Fruit fly (Drosophila melanogaster) whole organism, embryonic: ENCODE data around the gene nmdyn-D6.

Experiments used
- ATbp ChIP-seq: fragments of 200-800 bp; sonication (Bioruptor generic); optimal IDR thresholded peaks from 2 replicates; lab custom pipeline; 2017; ENCODE audit warnings: missing biosample characterization, mild to moderate bottlenecking, missing genetic modification characterization, missing genetic modification reagents
- Atf6 ChIP-seq: fragments of 200-800 bp; sonication (Bioruptor generic); IDR thresholded peaks from 2 replicates; pipeline ENCODE4 v1.3.6; 2022; ENCODE audit warnings: missing biosample characterization, missing genetic modification characterization
- Bteb2 ChIP-seq: fragments of 200-800 bp; sonication (Bioruptor generic); optimal IDR thresholded peaks from 2 replicates; lab custom pipeline; 2016; ENCODE audit warnings: missing biosample characterization, missing genetic modification characterization
- CG10959 ChIP-seq: fragments of 200-800 bp; sonication (Bioruptor generic); IDR thresholded peaks from 2 replicates; pipeline ENCODE4 v1.3.6; 2022; ENCODE audit warnings: missing biosample characterization, missing genetic modification characterization
- CG14667 ChIP-seq: fragments of 200-800 bp; sonication (Bioruptor generic); IDR thresholded peaks from 2 replicates; pipeline ENCODE4 v1.3.6; 2022; ENCODE audit warnings: missing biosample characterization, missing genetic modification characterization
- CG17186 ChIP-seq: fragments of 200-800 bp; sonication (Bioruptor generic); optimal IDR thresholded peaks from 3 replicates; lab custom pipeline; 2017; ENCODE audit warnings: missing biosample characterization, missing genetic modification reagents, missing genetic modification characterization
- CG17612 ChIP-seq: fragments of 200-800 bp; sonication (Bioruptor generic); IDR thresholded peaks from 2 replicates; pipeline ENCODE4 v1.3.6; 2022; ENCODE audit warnings: missing biosample characterization, missing genetic modification characterization
- CG1832 ChIP-seq: fragments of 200-800 bp; sonication (Bioruptor generic); optimal IDR thresholded peaks from 2 replicates; lab custom pipeline; 2017; ENCODE audit warnings: missing biosample characterization, mild to moderate bottlenecking, missing genetic modification characterization, inconsistent platforms
- CG18599 ChIP-seq: fragments of 200-800 bp; sonication (Bioruptor generic); optimal IDR thresholded peaks from 3 replicates; lab custom pipeline; 2017; ENCODE audit warnings: missing biosample characterization, missing genetic modification characterization, mild to moderate bottlenecking, moderate library complexity, missing genetic modification reagents
- CG18619 ChIP-seq: fragments of 200-800 bp; sonication (Bioruptor generic); optimal IDR thresholded peaks from 3 replicates; lab custom pipeline; 2017; ENCODE audit warnings: missing biosample characterization, mild to moderate bottlenecking, missing genetic modification characterization
- CG2199 ChIP-seq: fragments of 200-800 bp; sonication (Bioruptor generic); IDR thresholded peaks from 3 replicates; pipeline ENCODE4 v1.3.6; 2022; ENCODE audit warnings: missing biosample characterization, missing genetic modification characterization
- CG30020 ChIP-seq: fragments of 200-800 bp; optimal IDR thresholded peaks from 2 replicates; lab custom pipeline; 2019; ENCODE audit warnings: missing biosample characterization, mild to moderate bottlenecking, missing genetic modification characterization, moderate library complexity
- CG3163 ChIP-seq: fragments of 200-800 bp; sonication (Bioruptor generic); optimal IDR thresholded peaks from 3 replicates; lab custom pipeline; 2016; ENCODE audit warnings: missing biosample characterization, missing genetic modification characterization
- CG32767 ChIP-seq: fragments of 200-800 bp; sonication (Bioruptor generic); IDR thresholded peaks from 2 replicates; pipeline ENCODE4 v1.3.6; 2022; ENCODE audit warnings: missing biosample characterization, missing genetic modification characterization
- CG3995 ChIP-seq: fragments of 200-800 bp; sonication (Bioruptor generic); optimal IDR thresholded peaks from 3 replicates; lab custom pipeline; 2016; ENCODE audit warnings: missing biosample characterization, missing genetic modification characterization
- CG42726 ChIP-seq: fragments of 200-800 bp; sonication (Bioruptor generic); IDR thresholded peaks from 2 replicates; pipeline ENCODE4 v1.3.6; 2022; ENCODE audit warnings: missing biosample characterization, missing genetic modification characterization; ENCODE audit not compliant: partially characterized antibody
- CG4360 ChIP-seq: fragments of 200-800 bp; sonication (Bioruptor generic); IDR thresholded peaks from 2 replicates; pipeline ENCODE4 v1.3.6; 2022; ENCODE audit warnings: missing biosample characterization, missing genetic modification characterization
- CG4404 ChIP-seq: fragments of 200-800 bp; sonication (Bioruptor generic); IDR thresholded peaks from 2 replicates; pipeline ENCODE4 v1.3.6; 2022; ENCODE audit warnings: missing biosample characterization, missing genetic modification characterization
- CG6654 ChIP-seq: fragments of 200-800 bp; sonication (Bioruptor generic); optimal IDR thresholded peaks from 2 replicates; lab custom pipeline; 2017; ENCODE audit warnings: missing biosample characterization, mild to moderate bottlenecking, missing genetic modification characterization
- CG8388 ChIP-seq: fragments of 200-800 bp; sonication (Bioruptor generic); optimal IDR thresholded peaks from 2 replicates; lab custom pipeline; 2019; ENCODE audit warnings: missing biosample characterization, mild to moderate bottlenecking, missing genetic modification characterization, moderate library complexity
- CG9817 ChIP-seq: fragments of 200-800 bp; sonication (Bioruptor generic); optimal IDR thresholded peaks from 2 replicates; lab custom pipeline; 2018; ENCODE audit warnings: missing biosample characterization, mild to moderate bottlenecking, missing genetic modification characterization, moderate library complexity
- CTCF ChIP-seq: fragments of 200-800 bp; sonication (Bioruptor generic); optimal IDR thresholded peaks from 2 replicates; lab custom pipeline; 2017; ENCODE audit warnings: missing biosample characterization, mild to moderate bottlenecking, missing genetic modification characterization, moderate library complexity
- D19B ChIP-seq: fragments of 200-800 bp; sonication (Bioruptor generic); optimal IDR thresholded peaks from 2 replicates; lab custom pipeline; 2017; ENCODE audit warnings: missing biosample characterization, mild to moderate bottlenecking, missing genetic modification characterization
- Dad ChIP-seq: fragments of 200-800 bp; sonication (Bioruptor generic); optimal IDR thresholded peaks from 3 replicates; lab custom pipeline; 2016; ENCODE audit warnings: missing biosample characterization, missing genetic modification characterization
- Dip3 ChIP-seq: fragments of 200-800 bp; sonication (Bioruptor generic); optimal IDR thresholded peaks from 3 replicates; lab custom pipeline; 2016; ENCODE audit warnings: missing biosample characterization, missing genetic modification characterization
- Hand ChIP-seq: fragments of 200-800 bp; sonication (Bioruptor generic); optimal IDR thresholded peaks from 2 replicates; lab custom pipeline; 2017; ENCODE audit warnings: mild to moderate bottlenecking, missing biosample characterization, missing genetic modification reagents, missing genetic modification characterization
- Hr3 ChIP-seq: fragments of 200-800 bp; sonication (Bioruptor generic); optimal IDR thresholded peaks from 3 replicates; lab custom pipeline; 2016; ENCODE audit warnings: missing biosample characterization, missing genetic modification characterization
- MBD-R2 ChIP-seq: fragments of 200-800 bp; sonication (Bioruptor generic); IDR thresholded peaks from 2 replicates; pipeline ENCODE4 v1.3.6; 2022; ENCODE audit warnings: missing biosample characterization, missing genetic modification characterization
- MESR4 ChIP-seq: fragments of 200-800 bp; sonication (Bioruptor generic); optimal IDR thresholded peaks from 2 replicates; lab custom pipeline; 2018; ENCODE audit warnings: missing biosample characterization, mild to moderate bottlenecking, missing genetic modification characterization, moderate library complexity
- NC2α ChIP-seq: fragments of 200-800 bp; sonication (Bioruptor generic); optimal IDR thresholded peaks from 2 replicates; lab custom pipeline; 2016; ENCODE audit warnings: missing biosample characterization, missing genetic modification characterization
- Xbp1 ChIP-seq: fragments of 200-800 bp; sonication (Bioruptor generic); optimal IDR thresholded peaks from 3 replicates; lab custom pipeline; 2016; ENCODE audit warnings: missing biosample characterization, mild to moderate bottlenecking, missing genetic modification characterization
- caup ChIP-seq: fragments of 200-800 bp; sonication (Bioruptor generic); optimal IDR thresholded peaks from 3 replicates; lab custom pipeline; 2017; ENCODE audit warnings: missing biosample characterization, mild to moderate bottlenecking, missing genetic modification characterization, moderate library complexity; ENCODE audit not compliant: severe bottlenecking
- croc ChIP-seq: fragments of 200-800 bp; sonication (Bioruptor generic); conservative IDR thresholded peaks from 3 replicates; pipeline ENCODE4 v1.3.6; 2022; ENCODE audit warnings: missing biosample characterization, missing genetic modification characterization
- crp ChIP-seq, 2 experiments: fragments of 200-800 bp; sonication (Bioruptor generic); optimal IDR thresholded peaks; 2 replicates in 1 of 2; 3 replicates in 1 of 2; lab custom pipeline; 2017; ENCODE audit warnings: missing biosample characterization in 2 of 2, missing genetic modification characterization in 2 of 2, mild to moderate bottlenecking in 1 of 2, moderate library complexity in 1 of 2
- disco-r ChIP-seq: fragments of 200-800 bp; sonication (Bioruptor generic); optimal IDR thresholded peaks from 2 replicates; lab custom pipeline; 2016; ENCODE audit warnings: missing biosample characterization, missing genetic modification characterization
- dmrt11E ChIP-seq: fragments of 200-800 bp; sonication (Bioruptor generic); optimal IDR thresholded peaks from 3 replicates; lab custom pipeline; 2018; ENCODE audit warnings: missing biosample characterization, mild to moderate bottlenecking, missing genetic modification characterization, moderate library complexity
- fu2 ChIP-seq: fragments of 200-800 bp; sonication (Bioruptor generic); optimal IDR thresholded peaks from 2 replicates; lab custom pipeline; 2016; ENCODE audit warnings: missing biosample characterization, missing genetic modification characterization
- her ChIP-seq: fragments of 200-800 bp; sonication (Bioruptor generic); optimal IDR thresholded peaks from 2 replicates; lab custom pipeline; 2016; ENCODE audit warnings: missing biosample characterization, missing genetic modification characterization
- mirr ChIP-seq: fragments of 200-800 bp; sonication (Bioruptor generic); optimal IDR thresholded peaks from 3 replicates; lab custom pipeline; 2018; ENCODE audit warnings: missing biosample characterization, mild to moderate bottlenecking, missing genetic modification characterization
- nom ChIP-seq: fragments of 200-800 bp; sonication (Bioruptor generic); optimal IDR thresholded peaks from 2 replicates; lab custom pipeline; 2017; ENCODE audit warnings: missing biosample characterization, missing genetic modification characterization, mild to moderate bottlenecking, moderate library complexity, missing genetic modification reagents
- odd ChIP-seq: fragments of 200-800 bp; sonication (Bioruptor generic); optimal IDR thresholded peaks from 2 replicates; lab custom pipeline; 2017; ENCODE audit warnings: missing biosample characterization, mild to moderate bottlenecking, missing genetic modification characterization
- onecut ChIP-seq: fragments of 200-800 bp; sonication (Bioruptor generic); IDR thresholded peaks from 2 replicates; pipeline ENCODE4 v1.3.6; 2022; ENCODE audit warnings: missing biosample characterization, missing genetic modification characterization
- salm ChIP-seq: fragments of 200-800 bp; sonication (Bioruptor generic); optimal IDR thresholded peaks from 2 replicates; lab custom pipeline; 2018; ENCODE audit warnings: missing biosample characterization, mild to moderate bottlenecking, missing genetic modification characterization
- sens-2 ChIP-seq: fragments of 200-800 bp; sonication (Bioruptor generic); IDR thresholded peaks from 2 replicates; pipeline ENCODE4 v1.3.6; 2022; ENCODE audit warnings: missing biosample characterization, missing genetic modification characterization
- slp2 ChIP-seq: fragments of 200-800 bp; sonication (Bioruptor generic); optimal IDR thresholded peaks from 2 replicates; lab custom pipeline; 2016; ENCODE audit warnings: missing biosample characterization, missing genetic modification characterization
- tll ChIP-seq, 2 experiments: fragments of 200-800 bp in 1 of 2; fragments of >200 bp in 1 of 2; sonication (Bioruptor generic) in 1 of 2; optimal IDR thresholded peaks; 2 replicates each; lab custom pipeline; 2017 to 2019; ENCODE audit warnings: missing biosample characterization in 2 of 2, missing genetic modification characterization in 2 of 2, mild to moderate bottlenecking in 1 of 2, moderate library complexity in 1 of 2
- ttk ChIP-seq: fragments of 200-800 bp; sonication (Bioruptor generic); IDR thresholded peaks from 2 replicates; pipeline ENCODE4 v2.1.2; 2022; ENCODE audit warnings: missing biosample characterization, missing genetic modification characterization
- tup ChIP-seq: fragments of 200-800 bp; sonication (Bioruptor generic); optimal IDR thresholded peaks from 2 replicates; lab custom pipeline; 2016; ENCODE audit warnings: missing biosample characterization, mild to moderate bottlenecking, missing genetic modification characterization, moderate library complexity
- unpg ChIP-seq: fragments of 200-800 bp; sonication (Bioruptor generic); optimal IDR thresholded peaks from 3 replicates; lab custom pipeline; 2018; ENCODE audit warnings: missing biosample characterization, mild to moderate bottlenecking, missing genetic modification characterization, moderate library complexity
- wek ChIP-seq: fragments of 200-800 bp; sonication (Bioruptor generic); optimal IDR thresholded peaks from 3 replicates; lab custom pipeline; 2018; ENCODE audit warnings: missing biosample characterization, mild to moderate bottlenecking, missing genetic modification characterization, moderate library complexity
- zen2 ChIP-seq: fragments of 200-800 bp; sonication (Bioruptor generic); IDR thresholded peaks from 3 replicates; pipeline ENCODE4 v1.3.6; 2022; ENCODE audit warnings: missing biosample characterization, missing genetic modification characterization; ENCODE audit not compliant: partially characterized antibody

Gene nmdyn-D6

dm6 chrX:14633168-14633567, 49.7 kb downstream of the nmdyn-D6 start (continued):
- TF ChIP-seq ATbp (peak; percentile 85), sens-2 (peak; percentile 51; the same call in 1 of the 2 replicates), D19B (GFP tag; lab: Kevin White, UChicago) (peak; percentile 85), CG18599 (peak; percentile 43), CG3995 (no peak), fu2 (no peak), disco-r (peak; percentile 10), MBD-R2 (no peak), CG17186 (GFP tag; lab: Kevin White, UChicago) (no peak), crp (GFP tag; optimal IDR thresholded peaks at IDR 0.05; lab: Kevin White, UChicago) (no peak), NC2α (no peak), CG9817 (tag; lab: Kevin White, UChicago) (peak; percentile 31), Dad (GFP tag; lab: Kevin White, UChicago) (no peak), CTCF (GFP tag; lab: Kevin White, UChicago) (peak; percentile 3), Xbp1 (peak; percentile 53), croc (GFP tag; lab: Robert Waterston, UW) (peak; percentile 54), CG6654 (GFP tag; lab: Kevin White, UChicago) (peak; percentile 28), CG30020 (tag; lab: Kevin White, UChicago) (no peak), odd (peak; percentile 52), MESR4 (GFP tag; lab: Kevin White, UChicago) (no peak), CG2199 (GFP tag; lab: Robert Waterston, UW) (no peak), caup (GFP tag; lab: Kevin White, UChicago) (peak; percentile 2), CG32767 (GFP tag; lab: Robert Waterston, UW) (0 out of 2 replicates have a peak, but pooled peaks have one; percentile 37), her (GFP tag; lab: Kevin White, UChicago) (peak; percentile 7), CG14667 (GFP tag; lab: Robert Waterston, UW) (peak; percentile 19; the same call in 1 of the 2 replicates), Dip3 (GFP tag; lab: Kevin White, UChicago) (peak; percentile 6), CG10959 (GFP tag; lab: Robert Waterston, UW) (peak; percentile 70), salm (tag; lab: Kevin White, UChicago) (peak; percentile 30), CG8388 (peak; percentile 70), CG4404 (GFP tag; lab: Robert Waterston, UW) (no peak), CG18619 (GFP tag; lab: Kevin White, UChicago) (peak; percentile 55), nom (no peak), Atf6 (no peak), CG1832 (GFP tag; lab: Kevin White, UChicago) (no peak), CG3163 (GFP tag; lab: Kevin White, UChicago) (no peak), CG17612 (GFP tag; lab: Robert Waterston, UW) (no peak), ttk (GFP tag; lab: Robert Waterston, UW) (peak; percentile 68), slp2 (GFP tag; lab: Kevin White, UChicago) (peak; percentile 58), tup (GFP tag; lab: Kevin White, UChicago) (no peak), wek (GFP tag; lab: Kevin White, UChicago) (peak; percentile 63), zen2 (GFP tag; lab: Robert Waterston, UW) (no peak), dmrt11E (tag; lab: Kevin White, UChicago) (peak; percentile 74), Hand (GFP tag; lab: Kevin White, UChicago) (no peak), Bteb2 (peak; percentile 11), mirr (GFP tag; lab: Kevin White, UChicago) (no peak), CG4360 (0 out of 2 replicates have a peak, but pooled peaks have one; percentile 18), Hr3 (GFP tag; lab: Kevin White, UChicago) (peak; percentile 29), unpg (GFP tag; lab: Kevin White, UChicago) (peak; percentile 68), CG42726 (GFP tag; lab: Robert Waterston, UW) (no peak), onecut (GFP tag; lab: Robert Waterston, UW) (peak; percentile 43), tll (GFP tag; optimal IDR thresholded peaks at IDR 0.05; lab: Kevin White, UChicago) (no peak)
